Fruit fly (Drosophila melanogaster) whole organism, embryonic: Measurements from ENCODE around the gene fau.

ENCODE experiments used
- ATbp ChIP-seq: fragments of 200-800 bp; sonication (Bioruptor generic); optimal IDR thresholded peaks from 2 replicates; lab custom pipeline; 2017; ENCODE audit warnings: missing biosample characterization, mild to moderate bottlenecking, missing genetic modification characterization, missing genetic modification reagents
- CG10565 ChIP-seq: fragments of 200-800 bp; sonication (Bioruptor generic); optimal IDR thresholded peaks from 3 replicates; lab custom pipeline; 2016; ENCODE audit warnings: missing biosample characterization, mild to moderate bottlenecking, missing genetic modification characterization
- CG11247 ChIP-seq: fragments of 200-800 bp; sonication (Bioruptor generic); IDR thresholded peaks from 2 replicates; pipeline ENCODE4 v1.3.6; 2022; ENCODE audit warnings: missing biosample characterization, missing genetic modification characterization
- CG13123 ChIP-seq: fragments of 200-800 bp; sonication (Bioruptor generic); optimal IDR thresholded peaks from 2 replicates; lab custom pipeline; 2016; ENCODE audit warnings: missing biosample characterization, missing genetic modification characterization
- CG7357 ChIP-seq: fragments of 200-800 bp; sonication (Bioruptor generic); IDR thresholded peaks from 3 replicates; pipeline ENCODE4 v1.3.6; 2022; ENCODE audit warnings: missing biosample characterization, missing genetic modification characterization
- Dp ChIP-seq: fragments of 200-800 bp; sonication (Bioruptor generic); optimal IDR thresholded peaks from 2 replicates; lab custom pipeline; 2018; ENCODE audit warnings: missing biosample characterization, mild to moderate bottlenecking, missing genetic modification characterization, moderate library complexity
- H2.0 ChIP-seq: fragments of 200-800 bp; sonication (Bioruptor generic); IDR thresholded peaks from 2 replicates; pipeline ENCODE4 v1.3.6; 2022; ENCODE audit warnings: missing biosample characterization, missing genetic modification characterization
- cwo ChIP-seq: fragments of 200-800 bp; sonication (Bioruptor generic); optimal IDR thresholded peaks from 3 replicates; lab custom pipeline; 2017; ENCODE audit warnings: missing biosample characterization, missing genetic modification characterization, mild to moderate bottlenecking, moderate library complexity, missing genetic modification reagents
- h ChIP-seq: fragments of >200 bp; optimal IDR thresholded peaks from 2 replicates; lab custom pipeline; 2017
- ken ChIP-seq: fragments of 200-800 bp; sonication (Bioruptor generic); IDR thresholded peaks from 3 replicates; pipeline ENCODE4 v1.3.6; 2022; ENCODE audit warnings: missing biosample characterization, missing genetic modification characterization
- mirr ChIP-seq: fragments of 200-800 bp; sonication (Bioruptor generic); optimal IDR thresholded peaks from 3 replicates; lab custom pipeline; 2018; ENCODE audit warnings: missing biosample characterization, mild to moderate bottlenecking, missing genetic modification characterization
- sd ChIP-seq: fragments of 200-800 bp; sonication (Bioruptor generic); optimal IDR thresholded peaks from 3 replicates; lab custom pipeline; 2018; ENCODE audit warnings: missing biosample characterization, mild to moderate bottlenecking, missing genetic modification characterization, moderate library complexity
- wek ChIP-seq: fragments of 200-800 bp; sonication (Bioruptor generic); optimal IDR thresholded peaks from 3 replicates; lab custom pipeline; 2018; ENCODE audit warnings: missing biosample characterization, mild to moderate bottlenecking, missing genetic modification characterization, moderate library complexity

dm6 chr3R:10761980-10762379 is 15.2 kb downstream of the fau start:
- TF ChIP-seq cwo (no peak), Dp (GFP tag; lab: Kevin White, UChicago) (no peak), mirr (GFP tag; lab: Kevin White, UChicago) (no peak), CG13123 (GFP tag; lab: Kevin White, UChicago) (no peak), CG11247 (no peak), H2.0 (0 out of 2 replicates have a peak, but pooled peaks have one; percentile 15), CG7357 (GFP tag; lab: Robert Waterston, UW) (no peak), h (lab: Kevin White, UChicago) (no peak), ken (GFP tag; lab: Robert Waterston, UW) (no peak), sd (no peak), CG10565 (GFP tag; lab: Kevin White, UChicago) (no peak), ATbp (GFP tag; lab: Kevin White, UChicago) (no peak), wek (no peak)
